Worm (Caenorhabditis elegans): ENCODE data around the gene F28C1.1.

F28C1.1 gene

DNA sequence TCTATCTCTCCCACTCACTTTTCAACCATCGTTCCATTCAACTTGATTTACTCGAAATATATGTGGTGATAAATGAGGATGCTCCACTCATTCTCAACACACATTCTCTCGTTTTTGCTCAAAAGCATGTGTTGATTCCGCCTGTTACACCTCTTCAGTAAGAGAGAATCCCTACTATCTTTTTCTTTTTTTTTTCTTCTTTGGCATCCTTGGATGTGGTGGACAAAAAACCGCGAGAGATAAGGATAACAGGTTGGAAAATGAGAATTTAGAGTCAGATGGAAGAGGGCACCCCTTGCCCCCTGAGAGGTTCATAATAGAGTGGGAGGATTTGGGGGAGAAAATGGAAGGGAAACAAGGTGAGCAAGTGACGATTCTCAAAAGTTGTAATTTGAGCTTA lies 28.4 kb downstream of the F28C1.1 start:
- TF ChIP-seq tbx-37 (GFP tag; conservative IDR thresholded peaks at IDR 0.05) (no peak), pes-1 (GFP tag; IDR thresholded peaks at IDR 0.05) (no peak)

DNA sequence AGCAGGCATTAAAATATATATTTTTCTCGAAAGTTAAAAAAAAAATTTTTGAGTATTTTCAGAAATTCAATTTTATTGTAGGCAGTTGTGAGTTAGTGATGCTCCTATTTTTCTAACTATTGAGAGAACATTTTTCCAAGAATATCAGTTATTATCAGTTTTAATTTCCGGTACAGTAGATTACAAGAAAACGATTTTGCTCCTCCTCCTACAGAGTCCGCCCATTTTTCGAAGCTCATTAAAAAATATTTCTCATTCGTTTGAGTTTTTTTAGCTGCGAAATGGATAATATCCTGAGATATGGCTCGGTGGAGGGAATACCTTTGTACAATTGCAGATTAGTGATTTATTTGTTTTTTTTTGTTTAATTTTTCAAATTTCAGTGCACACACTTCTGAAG lies 34.0 kb downstream of the F28C1.1 start, which contains the start of gene srt-39:
Gene srt-39 (plus strand): TSS at position 301 of the 400 bp plus-strand sequence.
- TF ChIP-seq tbx-11 (GFP tag; IDR thresholded peaks at IDR 0.05) = no peak

DNA sequence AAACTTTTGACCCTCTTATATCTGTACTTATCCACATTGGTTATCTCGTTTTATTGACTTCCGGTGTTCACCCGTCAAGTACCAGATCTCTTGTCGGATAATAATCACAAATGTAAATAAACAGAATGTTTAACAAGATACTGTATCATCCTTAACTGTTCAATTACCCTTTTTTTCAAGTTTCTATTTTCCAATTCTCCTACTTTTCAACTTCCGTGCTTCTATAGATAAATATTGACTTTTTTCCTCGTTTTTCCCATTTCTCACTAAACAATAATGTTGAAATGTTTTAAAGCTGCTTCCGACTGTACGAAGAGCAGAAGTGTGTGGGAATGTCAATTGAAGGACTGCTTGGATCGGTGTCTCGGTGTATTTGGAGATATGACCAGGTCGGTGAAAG lies 36.3 kb downstream of the F28C1.1 start, which contains the start of gene inx-11:
Gene inx-11 (plus strand): TSS at position 301 of the 400 bp plus-strand sequence.
- TF ChIP-seq tbx-37 (GFP tag; conservative IDR thresholded peaks at IDR 0.05) = no peak
- TF ChIP-seq hmg-4 (GFP tag; optimal IDR thresholded peaks at IDR 0.05) = no peak
- no peak for TF ChIP-seq B0310.2 (tag; optimal IDR thresholded peaks at IDR 0.05)
- no peak for TF ChIP-seq ama-1 (optimal IDR thresholded peaks at IDR 0.05)
- TF ChIP-seq tbx-11 (GFP tag; IDR thresholded peaks at IDR 0.05) = no peak
- no peak for TF ChIP-seq aly-1 (tag; optimal IDR thresholded peaks at IDR 0.05)

DNA sequence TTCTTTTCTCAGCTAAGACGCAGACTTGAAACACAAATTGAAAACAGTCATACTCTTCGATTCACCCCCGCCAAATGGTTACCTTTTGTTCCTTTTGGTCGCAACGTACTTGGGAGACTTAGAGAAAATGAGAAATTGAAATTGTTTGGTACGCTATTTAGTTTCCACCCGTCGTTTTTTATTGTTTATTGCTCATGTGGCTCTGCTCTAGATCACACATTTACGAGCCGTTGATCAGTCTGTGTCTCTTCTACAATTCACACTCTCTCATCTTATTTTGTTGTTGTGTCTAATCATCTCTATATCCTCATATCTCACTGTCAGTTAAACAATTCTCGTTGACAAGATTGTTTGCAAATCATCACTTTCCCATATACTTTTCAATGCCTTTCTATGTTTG lies 37.4 kb downstream of the F28C1.1 start:
- TF ChIP-seq tra-4 (tag; optimal IDR thresholded peaks at IDR 0.05) = no peak
- TF ChIP-seq hmbx-1 (tag; optimal IDR thresholded peaks at IDR 0.05) = no peak
- TF ChIP-seq tbx-37 (GFP tag; conservative IDR thresholded peaks at IDR 0.05) = no peak
- TF ChIP-seq sea-1 (GFP tag; conservative IDR thresholded peaks at IDR 0.05) = no peak
- no peak for TF ChIP-seq flt-1 (GFP tag; IDR thresholded peaks at IDR 0.05)
- no peak for TF ChIP-seq scrt-1 (GFP tag; IDR thresholded peaks at IDR 0.05)
- TF ChIP-seq hnd-1 (tag; optimal IDR thresholded peaks at IDR 0.05) = no peak
- TF ChIP-seq ceh-36 (tag; optimal IDR thresholded peaks at IDR 0.05) = no peak

DNA sequence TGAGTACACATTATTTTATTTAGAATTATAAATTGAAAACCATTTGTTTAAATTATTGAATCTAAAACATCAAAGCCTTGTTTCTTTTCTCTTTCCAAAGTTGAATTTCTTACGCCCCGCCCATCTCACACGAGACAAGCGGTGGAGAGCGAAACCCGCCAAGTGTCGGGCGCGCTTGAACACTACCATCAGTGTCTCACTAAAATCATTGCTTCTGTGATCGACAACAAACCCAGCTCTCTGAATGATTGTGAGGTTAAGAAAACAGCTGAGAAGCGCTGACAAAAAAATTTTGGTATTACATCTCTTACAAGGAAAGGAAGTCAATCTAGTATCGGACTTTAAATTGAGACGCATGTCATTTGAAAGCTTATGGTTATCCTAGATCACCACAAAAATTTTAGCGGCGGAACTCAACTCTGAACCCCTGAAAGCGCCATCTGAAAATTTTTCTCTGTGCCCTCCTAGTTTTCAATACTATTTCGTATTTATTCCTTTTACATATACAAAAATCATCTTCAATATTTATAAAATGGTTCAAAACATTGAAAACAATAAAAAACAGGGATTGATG lies 40.6 kb downstream of the F28C1.1 start:
- TF ChIP-seq tbx-37 (GFP tag; conservative IDR thresholded peaks at IDR 0.05) (0 out of 2 replicates have a peak, but pooled peaks have one; percentile 9), F13C5.2 (tag; optimal IDR thresholded peaks at IDR 0.05) (no peak)

DNA sequence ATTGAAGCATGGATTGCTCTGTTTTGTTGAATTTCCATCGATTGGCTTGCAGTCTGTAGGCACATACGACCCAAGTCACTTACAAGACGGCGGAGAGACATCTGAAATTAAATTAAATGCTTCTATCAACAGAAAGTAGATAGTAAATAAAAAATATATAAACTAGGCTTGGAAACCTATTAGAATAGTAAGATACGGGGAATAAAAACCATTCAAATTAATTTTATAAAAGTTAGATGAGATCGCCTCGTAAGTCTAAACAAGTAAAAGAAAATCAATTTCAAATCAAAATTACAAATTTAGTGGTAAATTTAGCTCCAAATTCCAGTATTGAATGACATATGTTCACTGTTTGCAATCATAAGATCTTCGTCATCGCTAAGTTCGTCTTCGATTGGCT lies 43.9 kb downstream of the F28C1.1 start, which contains the start of gene mrps-11:
Gene mrps-11 (minus strand): TSS at position 101 of the 400 bp plus-strand sequence.
- TF ChIP-seq ets-7 (tag; optimal IDR thresholded peaks at IDR 0.05) (no peak), F13C5.2 (tag; optimal IDR thresholded peaks at IDR 0.05) (no peak), tbx-37 (GFP tag; conservative IDR thresholded peaks at IDR 0.05) (no peak)

DNA sequence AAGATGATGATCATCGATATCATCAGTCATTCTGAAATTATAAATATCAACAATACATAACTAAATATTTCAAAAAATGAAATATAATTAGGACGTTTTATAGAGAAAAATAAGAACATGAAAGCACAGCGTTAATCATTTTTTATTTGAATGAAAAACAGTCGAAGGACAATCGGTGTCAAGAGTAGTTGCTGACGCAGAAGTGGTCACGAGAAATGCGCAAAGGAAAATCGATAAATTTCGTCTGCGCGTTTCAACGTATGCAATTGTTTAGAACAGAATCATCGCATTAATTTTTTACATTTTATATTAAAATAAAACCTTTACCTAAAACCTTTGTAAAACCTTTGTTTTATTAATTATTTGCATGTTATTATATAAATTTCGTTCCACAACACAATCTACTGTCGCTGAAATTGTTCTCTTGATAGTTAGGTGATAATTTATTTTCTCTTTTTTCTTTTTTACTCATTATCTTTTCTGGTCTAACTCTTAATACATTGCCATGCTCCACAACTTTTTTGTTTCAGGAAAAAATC lies 47.2 kb downstream of the F28C1.1 start, which contains the start of the genes W04D2.4 and rbm-25:
Gene W04D2.4 (minus strand): TSS at position 31 of the 539 bp plus-strand sequence.
Gene rbm-25 (plus strand): TSS at position 489 of the 539 bp plus-strand sequence.
- peak; percentile 53 for TF ChIP-seq F13C5.2 (tag; optimal IDR thresholded peaks at IDR 0.05)
- TF ChIP-seq aly-1 (tag; optimal IDR thresholded peaks at IDR 0.05) = no peak
